Worm (Caenorhabditis elegans) whole organism, midembryonic: Measurements from ENCODE around the gene unc-83.

Experiments
- cog-1 ChIP-seq: sonication (generic microtip); optimal IDR thresholded peaks from 2 replicates; lab custom pipeline; 2016; ENCODE audit warnings: missing genetic modification characterization, missing compliant biosample characterization
- flt-1 ChIP-seq: fragments of 200-800 bp; sonication (Bioruptor generic); IDR thresholded peaks from 2 replicates; pipeline ENCODE4 v1.3.6; 2022; ENCODE audit warnings: missing genetic modification characterization, missing compliant biosample characterization
- klf-2 ChIP-seq: fragments of 200-800 bp; sonication (Bioruptor generic); conservative IDR thresholded peaks from 2 replicates; pipeline ENCODE4 v1.3.6; 2022; ENCODE audit warnings: missing genetic modification reagents, missing genetic modification characterization, missing compliant biosample characterization
- med-1 ChIP-seq: sonication (generic microtip); optimal IDR thresholded peaks from 2 replicates; lab custom pipeline; 2017; ENCODE audit warnings: missing genetic modification characterization, mild to moderate bottlenecking, missing compliant biosample characterization, antibody characterized with exemption, missing genetic modification reagents; ENCODE audit not compliant: insufficient read depth
- ref-1 ChIP-seq: fragments of 200-800 bp; sonication (Bioruptor generic); conservative IDR thresholded peaks from 2 replicates; pipeline ENCODE4 v1.3.6; 2022; ENCODE audit warnings: missing genetic modification reagents, missing genetic modification characterization, missing compliant biosample characterization
- ztf-29 ChIP-seq: fragments of 200-800 bp; sonication (Bioruptor generic); IDR thresholded peaks from 2 replicates; pipeline ENCODE4 v1.3.6; 2022; ENCODE audit warnings: missing genetic modification reagents, missing genetic modification characterization, missing compliant biosample characterization

ce11 chrV:6430526-6431371, 34.1 kb upstream of the unc-83 start:
- no peak for TF ChIP-seq flt-1 (GFP tag; lab: Robert Waterston, UW)
- TF ChIP-seq ref-1 (GFP tag; lab: Robert Waterston, UW): no peak
- no peak for TF ChIP-seq klf-2 (GFP tag; lab: Robert Waterston, UW)
- TF ChIP-seq ztf-29 (GFP tag; lab: Robert Waterston, UW): no peak
- no peak for TF ChIP-seq med-1 (GFP tag; lab: Kevin White, UChicago)
- TF ChIP-seq cog-1 (tag; lab: Kevin White, UChicago): no peak
